Worm (Caenorhabditis elegans) whole organism, midembryonic: ENCODE results near the gene mrps-26.

Experiments
- T22C8.4 ChIP-seq: fragments of 200-800 bp; sonication (Bioruptor generic); IDR thresholded peaks from 2 replicates; pipeline ENCODE4 v1.3.6; 2022; ENCODE audit warnings: missing genetic modification characterization, missing compliant biosample characterization
- cog-1 ChIP-seq: sonication (generic microtip); optimal IDR thresholded peaks from 2 replicates; lab custom pipeline; 2016; ENCODE audit warnings: missing genetic modification characterization, missing compliant biosample characterization
- flt-1 ChIP-seq: fragments of 200-800 bp; sonication (Bioruptor generic); IDR thresholded peaks from 2 replicates; pipeline ENCODE4 v1.3.6; 2022; ENCODE audit warnings: missing genetic modification characterization, missing compliant biosample characterization
- klf-2 ChIP-seq: fragments of 200-800 bp; sonication (Bioruptor generic); conservative IDR thresholded peaks from 2 replicates; pipeline ENCODE4 v1.3.6; 2022; ENCODE audit warnings: missing genetic modification reagents, missing genetic modification characterization, missing compliant biosample characterization
- med-1 ChIP-seq: sonication (generic microtip); optimal IDR thresholded peaks from 2 replicates; lab custom pipeline; 2017; ENCODE audit warnings: missing genetic modification characterization, mild to moderate bottlenecking, missing compliant biosample characterization, antibody characterized with exemption, missing genetic modification reagents; ENCODE audit not compliant: insufficient read depth
- ref-1 ChIP-seq: fragments of 200-800 bp; sonication (Bioruptor generic); conservative IDR thresholded peaks from 2 replicates; pipeline ENCODE4 v1.3.6; 2022; ENCODE audit warnings: missing genetic modification reagents, missing genetic modification characterization, missing compliant biosample characterization
- tab-1 ChIP-seq: fragments of 200-800 bp; sonication (Bioruptor generic); IDR thresholded peaks from 2 replicates; pipeline ENCODE4 v1.3.6; 2022; ENCODE audit warnings: missing genetic modification characterization, missing compliant biosample characterization
- ztf-23 ChIP-seq: fragments of 200-800 bp; sonication (Bioruptor generic); IDR thresholded peaks from 2 replicates; pipeline ENCODE4 v1.3.6; 2022; ENCODE audit warnings: missing genetic modification reagents, missing genetic modification characterization, missing compliant biosample characterization
- ztf-29 ChIP-seq: fragments of 200-800 bp; sonication (Bioruptor generic); IDR thresholded peaks from 2 replicates; pipeline ENCODE4 v1.3.6; 2022; ENCODE audit warnings: missing genetic modification reagents, missing genetic modification characterization, missing compliant biosample characterization

Gene mrps-26

DNA sequence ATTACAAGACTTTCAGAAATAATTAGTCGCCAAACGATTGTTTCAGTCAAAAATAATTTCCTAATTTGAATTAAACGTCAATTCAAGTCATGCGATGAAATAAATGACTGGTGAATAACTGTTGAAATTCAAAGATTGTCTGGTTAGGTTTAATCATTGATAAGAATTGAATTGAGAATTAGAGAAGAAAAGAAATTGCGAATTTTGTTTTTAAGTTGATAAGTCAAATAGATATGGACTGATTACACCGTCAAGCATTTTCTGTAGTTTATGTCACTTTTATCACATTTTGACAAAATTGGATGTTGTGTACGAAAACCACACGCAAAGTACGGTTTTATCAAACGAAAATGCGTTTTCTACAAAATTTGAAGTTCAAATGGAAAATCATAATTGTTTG, 33.1 kb upstream of the mrps-26 start:
- no peak for TF ChIP-seq cog-1 (tag; lab: Kevin White, UChicago)
- TF ChIP-seq tab-1 = no peak
- TF ChIP-seq T22C8.4 (GFP tag; lab: Robert Waterston, UW) = no peak
- TF ChIP-seq ref-1 = no peak
- no peak for TF ChIP-seq ztf-23 (GFP tag; lab: Robert Waterston, UW)
- no peak for TF ChIP-seq klf-2 (GFP tag; lab: Robert Waterston, UW)
- TF ChIP-seq med-1 (GFP tag; lab: Kevin White, UChicago) = no peak
- no peak for TF ChIP-seq flt-1 (GFP tag; lab: Robert Waterston, UW)
- TF ChIP-seq ztf-29 (GFP tag; lab: Robert Waterston, UW) = no peak

DNA sequence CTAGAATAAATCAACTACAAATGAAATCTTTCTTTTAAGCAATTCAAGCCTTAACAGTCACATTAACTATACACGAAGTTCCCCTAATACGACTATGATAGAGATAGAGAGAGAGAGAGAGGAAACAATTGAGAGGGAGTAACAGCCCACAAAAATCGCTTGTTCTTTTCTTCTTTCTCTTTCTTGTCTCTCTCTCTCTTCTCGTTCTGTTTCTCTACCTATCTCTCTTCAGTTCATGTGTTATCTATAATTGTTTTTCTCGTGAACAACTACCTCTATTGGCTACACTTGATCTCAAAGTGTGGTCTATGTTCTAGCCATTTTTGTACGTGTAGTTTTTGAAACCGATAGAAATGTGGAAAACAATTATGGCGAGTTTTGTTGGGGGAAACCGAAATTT, 31.8 kb upstream of the mrps-26 start:
- TF ChIP-seq ref-1 = no peak
- no peak for TF ChIP-seq ztf-23 (GFP tag; lab: Robert Waterston, UW)
- no peak for TF ChIP-seq T22C8.4 (GFP tag; lab: Robert Waterston, UW)
- TF ChIP-seq ztf-29 (GFP tag; lab: Robert Waterston, UW) = no peak
- no peak for TF ChIP-seq cog-1 (tag; lab: Kevin White, UChicago)
- no peak for TF ChIP-seq tab-1
- no peak for TF ChIP-seq klf-2 (GFP tag; lab: Robert Waterston, UW)
- TF ChIP-seq med-1 (GFP tag; lab: Kevin White, UChicago) = no peak
- TF ChIP-seq flt-1 (GFP tag; lab: Robert Waterston, UW) = no peak

DNA sequence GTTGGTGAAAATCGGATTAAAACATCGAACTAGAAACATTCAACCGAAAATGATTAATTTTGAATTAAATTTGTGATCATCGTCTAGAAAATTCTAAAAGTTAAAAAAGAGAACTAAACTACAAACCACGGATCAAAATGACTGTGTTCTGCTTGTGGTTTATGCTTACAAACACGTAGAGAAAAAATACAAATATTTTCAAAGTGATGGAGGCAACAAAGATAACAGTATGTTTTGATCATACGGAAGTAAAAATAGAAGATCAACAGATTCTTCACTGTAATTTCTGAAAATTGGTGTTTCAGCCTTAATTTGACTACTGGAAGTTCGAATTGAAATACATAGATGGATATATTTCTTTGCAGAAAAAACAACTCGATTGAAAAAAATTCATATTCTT, 31.1 kb upstream of the mrps-26 start:
- TF ChIP-seq ztf-29 (GFP tag; lab: Robert Waterston, UW) (no peak), med-1 (GFP tag; lab: Kevin White, UChicago) (no peak), klf-2 (GFP tag; lab: Robert Waterston, UW) (no peak)

- TF ChIP-seq cog-1 (tag; lab: Kevin White, UChicago) (no peak), tab-1 (no peak), T22C8.4 (GFP tag; lab: Robert Waterston, UW) (no peak), med-1 (GFP tag; lab: Kevin White, UChicago) (no peak), ztf-29 (GFP tag; lab: Robert Waterston, UW) (no peak), klf-2 (GFP tag; lab: Robert Waterston, UW) (no peak), flt-1 (GFP tag; lab: Robert Waterston, UW) (no peak), ztf-23 (GFP tag; lab: Robert Waterston, UW) (no peak), ref-1 (no peak)
Observed at ce11 chrIII:5206861-5207414, 27.5 kb upstream of the mrps-26 start, which contains the start of gene morc-1. Gene morc-1 (minus strand): TSS chrIII:5206911.

DNA sequence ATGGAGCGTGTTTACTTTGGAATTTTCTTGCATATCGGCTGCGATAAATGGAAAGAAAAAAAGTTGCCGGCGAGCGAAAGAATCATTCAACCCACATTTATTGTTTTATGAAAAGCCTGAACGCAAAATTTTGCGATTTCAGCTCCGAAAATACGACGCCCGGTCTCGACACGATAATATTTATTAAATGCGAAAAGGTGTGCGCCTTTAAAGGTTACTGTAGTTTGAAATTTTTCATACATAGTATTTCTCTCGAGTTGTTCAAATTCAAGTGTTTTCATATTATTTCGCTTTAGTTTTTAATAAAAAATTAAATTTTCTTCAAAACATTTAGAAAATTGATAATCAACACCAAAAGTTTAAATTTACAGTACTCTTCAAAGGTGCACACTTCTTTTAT, 25.4 kb upstream of the mrps-26 start, which contains the start of gene syx-16:
Gene syx-16, minus strand, starts transcription at position 118 of the 400 bp plus-strand sequence.
- TF ChIP-seq ref-1 = no peak

- TF ChIP-seq T22C8.4 (GFP tag; lab: Robert Waterston, UW) = no peak
- no peak for TF ChIP-seq klf-2 (GFP tag; lab: Robert Waterston, UW)
- no peak for TF ChIP-seq cog-1 (tag; lab: Kevin White, UChicago)
- no peak for TF ChIP-seq flt-1 (GFP tag; lab: Robert Waterston, UW)
- TF ChIP-seq ref-1 = no peak
- no peak for TF ChIP-seq tab-1
- TF ChIP-seq med-1 (GFP tag; lab: Kevin White, UChicago) = no peak
- no peak for TF ChIP-seq ztf-23 (GFP tag; lab: Robert Waterston, UW)
- TF ChIP-seq ztf-29 (GFP tag; lab: Robert Waterston, UW) = no peak
Observed at ce11 chrIII:5210269-5210668, 24.1 kb upstream of the mrps-26 start.

ce11 chrIII:5211137-5211648, 23.2 kb upstream of the mrps-26 start:
- peak; percentile 12 for TF ChIP-seq med-1 (GFP tag; lab: Kevin White, UChicago)
- TF ChIP-seq flt-1 (GFP tag; lab: Robert Waterston, UW) = peak; percentile 80; the same call in 1 of the 2 replicates
- peak; percentile 88 for TF ChIP-seq tab-1
- TF ChIP-seq klf-2 (GFP tag; lab: Robert Waterston, UW) = peak; percentile 75
- TF ChIP-seq ztf-29 (GFP tag; lab: Robert Waterston, UW) = peak; percentile 42; the same call in 1 of the 2 replicates
- peak; percentile 65; the same call in 1 of the 2 replicates for TF ChIP-seq ref-1
- peak; percentile 78 for TF ChIP-seq ztf-23 (GFP tag; lab: Robert Waterston, UW)

ce11 chrIII:5214162-5214561, 20.2 kb upstream of the mrps-26 start:
- TF ChIP-seq ztf-29 (GFP tag; lab: Robert Waterston, UW) (no peak), flt-1 (GFP tag; lab: Robert Waterston, UW) (no peak), med-1 (GFP tag; lab: Kevin White, UChicago) (no peak), T22C8.4 (GFP tag; lab: Robert Waterston, UW) (no peak), klf-2 (GFP tag; lab: Robert Waterston, UW) (no peak), tab-1 (no peak), cog-1 (tag; lab: Kevin White, UChicago) (no peak), ref-1 (no peak), ztf-23 (GFP tag; lab: Robert Waterston, UW) (no peak)

DNA sequence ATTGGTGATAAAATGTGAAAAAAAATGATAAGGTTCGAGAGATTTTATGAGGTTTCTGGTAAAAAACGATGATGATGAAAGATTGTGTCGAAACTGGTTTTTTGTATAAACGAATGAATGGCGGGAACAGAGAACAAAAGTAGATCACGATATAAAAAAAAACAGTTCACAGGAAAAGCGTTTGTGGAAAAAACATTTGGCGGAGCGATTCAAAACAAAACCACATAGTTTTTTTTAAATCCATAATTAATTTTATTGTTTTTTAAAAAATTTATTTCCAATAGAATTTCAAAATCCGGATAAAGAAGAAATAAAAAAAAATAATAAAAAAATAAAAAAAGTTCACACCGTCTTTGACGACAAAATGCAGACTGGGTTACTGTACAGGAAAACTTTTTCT, 19.0 kb upstream of the mrps-26 start, which contains the start of gene ZC155.4:
Gene ZC155.4, minus strand, starts transcription at position 101 of the 400 bp plus-strand sequence.
- TF ChIP-seq med-1 (GFP tag; lab: Kevin White, UChicago) (no peak), ref-1 (no peak), cog-1 (tag; lab: Kevin White, UChicago) (no peak), ztf-23 (GFP tag; lab: Robert Waterston, UW) (no peak), ztf-29 (GFP tag; lab: Robert Waterston, UW) (no peak), flt-1 (GFP tag; lab: Robert Waterston, UW) (no peak), T22C8.4 (GFP tag; lab: Robert Waterston, UW) (no peak), klf-2 (GFP tag; lab: Robert Waterston, UW) (no peak), tab-1 (no peak)
